Worm (Caenorhabditis elegans): ENCODE results near the gene srh-36.

srh-36 gene

ce11 chrV:2855473-2855872, 34.0 kb upstream of the srh-36 start, which contains the start of gene srj-57:
Gene srj-57 (minus strand): TSS chrV:2855573.
- TF ChIP-seq F23B12.7 (tag; optimal IDR thresholded peaks at IDR 0.05; ENCODE audit: insufficient read depth) (no peak), tlf-1 (GFP tag; optimal IDR thresholded peaks at IDR 0.05) (no peak), egrh-3 (GFP tag; IDR thresholded peaks at IDR 0.05) (no peak), zim-3 (tag; optimal IDR thresholded peaks at IDR 0.05) (no peak), lin-35 (GFP tag; optimal IDR thresholded peaks at IDR 0.05) (no peak), ztf-3 (GFP tag; optimal IDR thresholded peaks at IDR 0.05) (no peak), aptf-3 (GFP tag; IDR thresholded peaks at IDR 0.05) (no peak)

- TF ChIP-seq nfyb-1 (GFP tag; IDR thresholded peaks at IDR 0.05) (no peak), nhr-80 (tag; optimal IDR thresholded peaks at IDR 0.05) (peak; percentile 48)
Observed at ce11 chrV:2849071-2849470, 27.6 kb upstream of the srh-36 start, which contains the start of gene ugt-53. Gene ugt-53 (plus strand): TSS chrV:2849343.

ce11 chrV:2848290-2848937, 26.9 kb upstream of the srh-36 start, which contains the start of gene srj-49:
Gene srj-49 (minus strand): TSS chrV:2848340.
- TF ChIP-seq rcor-1 (GFP tag; IDR thresholded peaks at IDR 0.05) (no peak), ekl-4 (GFP tag; IDR thresholded peaks at IDR 0.05) (no peak), madf-8 (GFP tag; conservative IDR thresholded peaks at IDR 0.05) (no peak), K11D2.4 (GFP tag; IDR thresholded peaks at IDR 0.05) (no peak), nhr-90 (tag; optimal IDR thresholded peaks at IDR 0.05) (no peak), B0019.2 (GFP tag; conservative IDR thresholded peaks at IDR 0.05) (no peak), die-1 (tag; optimal IDR thresholded peaks at IDR 0.05) (no peak), ztf-3 (GFP tag; optimal IDR thresholded peaks at IDR 0.05) (no peak), zfh-2 (GFP tag; conservative IDR thresholded peaks at IDR 0.05) (no peak), F22D6.2 (tag; optimal IDR thresholded peaks at IDR 0.05) (no peak), F10E7.11 (tag; optimal IDR thresholded peaks at IDR 0.05) (no peak), gei-17 (GFP tag; optimal IDR thresholded peaks at IDR 0.05) (no peak), ccch-3 (GFP tag; optimal IDR thresholded peaks at IDR 0.05) (no peak), zim-3 (tag; optimal IDR thresholded peaks at IDR 0.05) (no peak)

ce11 chrV:2845771-2846170, 24.3 kb upstream of the srh-36 start, which contains the start of gene srj-44:
Gene srj-44 (minus strand): TSS chrV:2845871.
- TF ChIP-seq lsl-1 (GFP tag; optimal IDR thresholded peaks at IDR 0.05) (no peak), nhr-80 (tag; optimal IDR thresholded peaks at IDR 0.05) (no peak), F49E8.2 (tag; optimal IDR thresholded peaks at IDR 0.05; ENCODE audit: insufficient read depth) (no peak), bed-1 (GFP tag; IDR thresholded peaks at IDR 0.05) (no peak), sdz-38 (tag; optimal IDR thresholded peaks at IDR 0.05) (no peak), K12H6.12 (tag; optimal IDR thresholded peaks at IDR 0.05) (no peak), him-1 (tag; optimal IDR thresholded peaks at IDR 0.05) (no peak), sea-2 (GFP tag; IDR thresholded peaks at IDR 0.05) (no peak), madf-10 (tag; optimal IDR thresholded peaks at IDR 0.05) (no peak), nhr-120 (GFP tag; IDR thresholded peaks at IDR 0.05) (no peak), rcor-1 (GFP tag; IDR thresholded peaks at IDR 0.05) (no peak), C06A6.2 (GFP tag; conservative IDR thresholded peaks at IDR 0.05) (no peak)

- TF ChIP-seq Y53G8AR.9 (GFP tag; conservative IDR thresholded peaks at IDR 0.05) (no peak), nfya-1 (tag; optimal IDR thresholded peaks at IDR 0.05; ENCODE audit: borderline replicate concordance, insufficient read depth) (no peak), unc-130 (GFP tag; optimal IDR thresholded peaks at IDR 0.05) (no peak)
Observed at ce11 chrV:2836501-2836900, 15.0 kb upstream of the srh-36 start, which contains the start of gene srj-45. Gene srj-45 (minus strand): TSS chrV:2836601.

Data from whole organism, young adult.